Worm (Caenorhabditis elegans) whole organism, L3 larva: ENCODE results near the gene clec-4.

Experiments used
- R02D3.7 ChIP-seq: fragments of 150-350 bp; optimal IDR thresholded peaks from 2 replicates; lab custom pipeline; 2014; ENCODE audit warnings: missing biosample characterization, missing genetic modification characterization
- ZK546.5 ChIP-seq: sonication (generic microtip); optimal IDR thresholded peaks from 2 replicates; lab custom pipeline; 2017; ENCODE audit warnings: missing biosample characterization, missing genetic modification characterization
- aly-2 ChIP-seq: fragments of 150-350 bp; optimal IDR thresholded peaks from 2 replicates; lab custom pipeline; 2014; ENCODE audit warnings: missing biosample characterization, missing genetic modification characterization
- ama-1 ChIP-seq: fragments of 150-350 bp; optimal IDR thresholded peaks from 2 replicates; lab custom pipeline; 2018
- ceh-16 ChIP-seq: sonication (generic microtip); optimal IDR thresholded peaks from 2 replicates; lab custom pipeline; 2017; ENCODE audit warnings: missing biosample characterization, missing genetic modification characterization
- ceh-28 ChIP-seq: fragments of 150-350 bp; optimal IDR thresholded peaks from 2 replicates; lab custom pipeline; 2014; ENCODE audit warnings: missing biosample characterization, missing genetic modification reagents, missing genetic modification characterization
- ceh-82 ChIP-seq: fragments of 150-350 bp; optimal IDR thresholded peaks from 2 replicates; lab custom pipeline; 2014; ENCODE audit warnings: missing biosample characterization, missing genetic modification characterization
- daf-12 ChIP-seq: fragments of 150-350 bp; optimal IDR thresholded peaks from 2 replicates; lab custom pipeline; 2014; ENCODE audit warnings: missing biosample characterization, missing genetic modification reagents, missing genetic modification characterization
- egl-5 ChIP-seq: fragments of 150-350 bp; optimal IDR thresholded peaks from 2 replicates; lab custom pipeline; 2017; ENCODE audit warnings: missing biosample characterization, missing genetic modification reagents, missing genetic modification characterization, inconsistent platforms
- elt-1 ChIP-seq: fragments of 150-350 bp; optimal IDR thresholded peaks from 2 replicates; lab custom pipeline; 2014; ENCODE audit warnings: missing biosample characterization, missing genetic modification characterization
- elt-2 ChIP-seq: sonication (generic microtip); optimal IDR thresholded peaks from 2 replicates; lab custom pipeline; 2016; ENCODE audit warnings: missing genetic modification reagents, mild to moderate bottlenecking, missing genetic modification characterization, missing compliant biosample characterization
- elt-3 ChIP-seq, 3 experiments: fragments of 150-350 bp in 1 of 3; sonication (generic microtip) in 2 of 3; optimal IDR thresholded peaks; 2 replicates in 2 of 3; 4 replicates in 1 of 3; lab custom pipeline; 2014 to 2017; ENCODE audit warnings: missing biosample characterization in 3 of 3, missing genetic modification characterization in 3 of 3
- eor-1 ChIP-seq, 2 experiments: fragments of 150-350 bp; optimal IDR thresholded peaks; 2 replicates each; lab custom pipeline; 2014 to 2018; ENCODE audit warnings: missing biosample characterization in 2 of 2, missing genetic modification characterization in 2 of 2
- fkh-10 ChIP-seq: sonication (generic microtip); optimal IDR thresholded peaks from 2 replicates; lab custom pipeline; 2017; ENCODE audit warnings: missing biosample characterization, missing genetic modification reagents, missing genetic modification characterization
- fkh-2 ChIP-seq: fragments of 150-350 bp; optimal IDR thresholded peaks from 2 replicates; lab custom pipeline; 2014; ENCODE audit warnings: missing biosample characterization, missing genetic modification reagents, missing genetic modification characterization
- fos-1 ChIP-seq: fragments of 150-350 bp; optimal IDR thresholded peaks from 2 replicates; lab custom pipeline; 2014; ENCODE audit warnings: missing biosample characterization, missing genetic modification characterization
- jun-1 ChIP-seq: fragments of 150-350 bp; optimal IDR thresholded peaks from 2 replicates; lab custom pipeline; 2014; ENCODE audit warnings: missing biosample characterization, missing genetic modification reagents, missing genetic modification characterization
- lin-15B ChIP-seq: fragments of 150-350 bp; optimal IDR thresholded peaks from 2 replicates; lab custom pipeline; 2014; ENCODE audit warnings: missing biosample characterization, missing genetic modification characterization
- lin-39 ChIP-seq: fragments of 150-350 bp; optimal IDR thresholded peaks from 2 replicates; lab custom pipeline; 2018; ENCODE audit warnings: missing biosample characterization, missing genetic modification reagents, missing genetic modification characterization
- mdl-1 ChIP-seq: fragments of 150-350 bp; optimal IDR thresholded peaks from 2 replicates; lab custom pipeline; 2014; ENCODE audit warnings: missing biosample characterization, missing genetic modification characterization
- nhr-11 ChIP-seq: fragments of 150-350 bp; optimal IDR thresholded peaks from 2 replicates; lab custom pipeline; 2014; ENCODE audit warnings: missing biosample characterization, missing genetic modification characterization
- nhr-23 ChIP-seq: fragments of 150-350 bp; optimal IDR thresholded peaks from 2 replicates; lab custom pipeline; 2014; ENCODE audit warnings: missing biosample characterization, missing genetic modification reagents, missing genetic modification characterization
- nhr-25 ChIP-seq: sonication (generic microtip); optimal IDR thresholded peaks from 2 replicates; lab custom pipeline; 2017; ENCODE audit warnings: missing biosample characterization, missing genetic modification characterization
- nhr-28 ChIP-seq: fragments of 150-350 bp; optimal IDR thresholded peaks from 2 replicates; lab custom pipeline; 2014; ENCODE audit warnings: missing biosample characterization, missing genetic modification characterization
- nhr-67 ChIP-seq: fragments of 150-350 bp; optimal IDR thresholded peaks from 2 replicates; lab custom pipeline; 2014; ENCODE audit warnings: missing biosample characterization, missing genetic modification characterization
- nhr-76 ChIP-seq: fragments of 150-350 bp; sonication (generic microtip); optimal IDR thresholded peaks from 5 replicates; lab custom pipeline; 2014; ENCODE audit warnings: missing biosample characterization, missing genetic modification characterization
- nhr-77 ChIP-seq: fragments of 150-350 bp; optimal IDR thresholded peaks from 2 replicates; lab custom pipeline; 2014; ENCODE audit warnings: missing biosample characterization, missing genetic modification characterization
- pha-4 ChIP-seq: fragments of 150-350 bp; optimal IDR thresholded peaks from 2 replicates; lab custom pipeline; 2014; ENCODE audit warnings: missing biosample characterization, missing genetic modification reagents, missing genetic modification characterization
- pqm-1 ChIP-seq: fragments of 150-350 bp; optimal IDR thresholded peaks from 2 replicates; lab custom pipeline; 2017; ENCODE audit warnings: missing biosample characterization, missing genetic modification characterization, inconsistent platforms
- skn-1 ChIP-seq: fragments of 150-350 bp; optimal IDR thresholded peaks from 2 replicates; lab custom pipeline; 2014; ENCODE audit warnings: missing biosample characterization, missing genetic modification characterization
- snpc-4 ChIP-seq: fragments of 150-350 bp; optimal IDR thresholded peaks from 2 replicates; lab custom pipeline; 2014; ENCODE audit warnings: missing biosample characterization, missing genetic modification characterization
- tbx-2 ChIP-seq: sonication (generic microtip); optimal IDR thresholded peaks from 2 replicates; lab custom pipeline; 2016; ENCODE audit warnings: mild to moderate bottlenecking, missing genetic modification characterization, missing compliant biosample characterization
- unc-39 ChIP-seq: sonication (generic microtip); optimal IDR thresholded peaks from 4 replicates; lab custom pipeline; 2017; ENCODE audit warnings: missing biosample characterization, missing genetic modification characterization
- unc-62 ChIP-seq: fragments of 150-350 bp; sonication (generic microtip); optimal IDR thresholded peaks from 4 replicates; lab custom pipeline; 2014; ENCODE audit warnings: missing biosample characterization, missing genetic modification reagents, missing genetic modification characterization
- zag-1 ChIP-seq: fragments of 150-350 bp; optimal IDR thresholded peaks from 2 replicates; lab custom pipeline; 2014; ENCODE audit warnings: missing biosample characterization, missing genetic modification characterization
- ztf-11 ChIP-seq: fragments of 150-350 bp; optimal IDR thresholded peaks from 2 replicates; lab custom pipeline; 2014; ENCODE audit warnings: missing biosample characterization, missing genetic modification characterization

Gene clec-4

DNA sequence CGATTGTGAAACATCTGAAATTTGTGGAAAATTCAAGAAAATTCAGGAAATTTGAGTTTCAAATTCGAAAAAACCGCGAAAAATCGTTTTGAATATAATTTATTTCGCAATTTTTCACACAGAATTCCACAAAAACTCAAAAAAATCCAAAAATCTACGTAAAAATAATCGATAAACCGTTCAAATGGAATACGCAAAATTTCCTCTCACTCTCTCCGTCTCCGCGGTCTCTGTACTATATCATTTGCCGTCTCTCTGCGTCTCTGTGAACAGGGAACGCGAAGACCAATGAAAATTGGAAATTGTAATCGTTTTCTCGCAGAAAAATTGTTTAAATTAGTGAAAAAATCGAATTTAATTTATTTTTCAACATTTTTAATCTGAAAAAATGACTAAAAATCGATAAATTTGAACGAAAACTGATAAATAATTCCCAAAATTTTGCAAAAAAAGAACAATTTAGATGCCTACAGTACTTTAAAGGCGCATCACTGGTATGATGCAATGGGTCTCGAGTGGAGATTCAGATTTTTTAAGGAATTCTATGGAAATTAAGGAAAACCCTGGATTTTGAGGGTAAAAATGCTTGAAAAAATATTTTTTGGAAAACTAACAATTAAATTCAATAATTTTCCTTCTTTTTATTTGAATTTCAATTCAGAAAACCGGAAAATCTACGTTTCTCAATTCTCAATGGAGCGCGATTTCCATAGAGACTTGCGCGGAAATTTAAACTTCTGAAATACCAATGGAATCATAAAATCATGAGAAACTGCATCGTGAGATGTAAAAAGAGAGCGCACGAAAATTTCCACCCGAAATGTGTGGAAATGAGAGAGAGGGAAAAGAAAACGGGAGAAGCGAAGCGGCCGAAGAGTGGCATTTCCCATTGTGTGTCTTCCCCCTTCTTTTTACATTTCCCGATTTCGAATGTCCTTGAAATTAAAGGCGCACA, 23.0 kb upstream of the clec-4 start, which contains the start of the genes ceh-100 and lips-15 (continued):
- TF ChIP-seq unc-62 = no peak
- TF ChIP-seq nhr-23 = peak; percentile 0
- TF ChIP-seq tbx-2 (tag; lab: Kevin White, UChicago) = no peak
- no peak for TF ChIP-seq fos-1 (tag; lab: Kevin White, UChicago)
- TF ChIP-seq nhr-28 (tag; lab: Kevin White, UChicago) = no peak
- no peak for TF ChIP-seq skn-1 (tag; lab: Kevin White, UChicago)
- TF ChIP-seq, all 47 proteins: peak for 9

DNA sequence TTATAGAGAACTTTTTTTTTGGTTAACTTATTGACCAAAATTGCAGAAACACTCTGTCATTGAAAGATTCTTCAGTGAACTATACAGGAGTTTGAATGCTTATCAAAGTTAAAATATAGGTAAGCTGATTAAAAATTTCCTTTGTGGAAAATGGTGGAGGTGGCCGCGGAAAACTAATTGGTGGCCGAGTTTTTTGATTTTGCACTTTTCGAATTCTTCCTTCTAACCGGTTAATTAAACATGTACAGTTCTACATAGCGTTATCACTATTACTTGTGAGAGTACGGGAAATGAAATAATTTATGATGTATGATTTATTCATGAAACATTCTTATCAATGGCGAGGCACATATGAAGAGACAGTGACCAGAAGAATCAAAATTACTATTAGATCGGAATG, 3.2 kb downstream of the clec-4 start, which contains the start of gene clec-8:
clec-8 (minus strand) TSS at position 308 of the 400 bp plus-strand sequence.
- TF ChIP-seq tbx-2 (tag; lab: Kevin White, UChicago) (no peak), nhr-23 (no peak), unc-62 (no peak), zag-1 (tag; lab: Kevin White, UChicago) (no peak), lin-15B (tag; lab: Kevin White, UChicago) (no peak), eor-1 (tag; optimal IDR thresholded peaks at IDR 0.05; lab: Kevin White, UChicago) (no peak), ceh-28 (peak; percentile 27), fkh-10 (GFP tag; lab: Kevin White, UChicago) (no peak), ZK546.5 (tag; lab: Kevin White, UChicago) (no peak), pqm-1 (tag; lab: Kevin White, UChicago) (peak; percentile 74), pha-4 (tag; lab: Kevin White, UChicago) (no peak), elt-2 (peak; percentile 74), nhr-76 (no peak)

DNA sequence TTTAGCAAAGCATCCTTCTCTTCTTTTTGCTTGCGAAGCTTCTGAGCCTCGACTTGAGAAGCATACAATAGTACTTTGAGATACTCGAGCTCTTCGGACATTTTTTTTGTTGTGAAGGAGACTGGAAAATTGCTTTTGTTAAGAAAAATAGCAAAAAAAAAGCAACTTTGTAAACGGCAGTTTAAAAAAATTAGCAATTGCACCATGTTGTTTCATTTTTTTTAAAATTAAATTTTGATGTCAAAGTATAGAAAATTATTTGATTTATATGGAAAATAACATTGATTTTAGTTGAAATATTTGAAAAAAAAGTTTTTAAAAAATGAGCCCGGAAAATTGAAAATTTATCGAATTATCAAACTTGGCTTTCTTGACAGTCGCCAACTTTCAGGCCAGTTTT, 6.2 kb downstream of the clec-4 start, which contains the start of gene Y38E10A.3:
Y38E10A.3 (minus strand) TSS at position 101 of the 400 bp plus-strand sequence.
- TF ChIP-seq pha-4 (tag; lab: Kevin White, UChicago) = no peak
- TF ChIP-seq unc-62 = no peak
- TF ChIP-seq egl-5 = no peak
- TF ChIP-seq unc-39 (tag; lab: Kevin White, UChicago) = no peak
- TF ChIP-seq R02D3.7 (tag; lab: Kevin White, UChicago) = no peak
- no peak for TF ChIP-seq elt-1 (tag; lab: Kevin White, UChicago)
- no peak for TF ChIP-seq nhr-76
- TF ChIP-seq lin-15B (tag; lab: Kevin White, UChicago) = no peak
- no peak for TF ChIP-seq nhr-77 (tag; lab: Kevin White, UChicago)
- TF ChIP-seq snpc-4 (tag; lab: Kevin White, UChicago) = no peak
- TF ChIP-seq nhr-25 = no peak
- no peak for TF ChIP-seq ztf-11 (tag; lab: Kevin White, UChicago)
- no peak for TF ChIP-seq aly-2 (tag; lab: Kevin White, UChicago)
- TF ChIP-seq lin-39 (tag; lab: Kevin White, UChicago) = no peak

DNA sequence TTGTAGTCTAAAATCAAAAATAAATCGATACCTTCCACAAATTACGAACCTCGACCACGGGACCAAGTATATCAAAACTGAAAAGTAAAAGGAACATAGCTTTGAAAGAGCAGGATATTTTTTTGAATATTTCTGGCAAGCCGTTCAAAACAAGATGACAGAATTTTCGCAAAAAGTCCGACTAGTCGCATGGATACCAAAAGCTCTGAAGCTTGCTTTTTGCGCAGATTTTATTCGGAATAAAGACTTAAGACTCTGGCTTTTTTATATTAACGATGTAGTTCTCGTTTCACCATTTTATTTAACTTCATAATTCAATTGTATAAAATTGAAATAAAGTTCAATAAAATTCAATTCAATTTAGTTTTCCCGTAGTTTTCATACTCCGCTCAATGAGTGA, 7.4 kb downstream of the clec-4 start, which contains the start of gene Y38E10A.2:
Y38E10A.2 (minus strand) TSS at position 101 of the 400 bp plus-strand sequence.
- no peak for TF ChIP-seq unc-62
- no peak for TF ChIP-seq pha-4 (tag; lab: Kevin White, UChicago)
- TF ChIP-seq elt-3 (tag; optimal IDR thresholded peaks at IDR 0.05; lab: Kevin White, UChicago) = no peak
- TF ChIP-seq nhr-28 (tag; lab: Kevin White, UChicago) = no peak
- no peak for TF ChIP-seq eor-1 (tag; optimal IDR thresholded peaks at IDR 0.05; lab: Kevin White, UChicago)
- no peak for TF ChIP-seq mdl-1 (tag; lab: Kevin White, UChicago)
- TF ChIP-seq jun-1 (tag; lab: Kevin White, UChicago) = no peak
- TF ChIP-seq nhr-11 = no peak
- TF ChIP-seq fkh-10 (GFP tag; lab: Kevin White, UChicago) = no peak

DNA sequence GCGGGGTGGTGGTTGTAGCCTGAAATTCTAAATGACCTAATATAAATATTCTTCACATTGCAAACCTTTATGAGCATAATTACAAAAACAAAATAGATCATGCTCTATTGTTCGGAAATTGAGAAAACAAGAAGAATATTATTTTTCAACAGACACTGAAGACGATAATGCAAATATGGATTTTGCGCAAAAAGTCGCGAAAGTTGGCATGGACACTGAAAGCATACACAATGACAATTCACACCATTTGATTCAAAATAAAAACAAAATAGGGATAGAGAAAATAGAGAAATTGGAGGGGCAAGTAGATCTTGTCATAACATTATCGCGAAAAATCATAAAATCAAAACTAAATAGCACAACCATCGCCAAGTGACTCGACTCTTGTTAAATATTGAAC, 8.2 kb downstream of the clec-4 start, which contains the start of gene Y38E10A.35:
Y38E10A.35 (minus strand) TSS at position 101 of the 400 bp plus-strand sequence.
- TF ChIP-seq nhr-67 (tag; lab: Kevin White, UChicago) (no peak), ama-1 (lab: Kevin White, UChicago) (no peak), ceh-28 (no peak), nhr-25 (no peak), fkh-2 (no peak), elt-2 (no peak), lin-15B (tag; lab: Kevin White, UChicago) (no peak), daf-12 (no peak), elt-1 (tag; lab: Kevin White, UChicago) (no peak), jun-1 (tag; lab: Kevin White, UChicago) (no peak), unc-39 (tag; lab: Kevin White, UChicago) (no peak), ceh-16 (tag; lab: Kevin White, UChicago) (no peak), unc-62 (no peak), ceh-82 (tag; lab: Kevin White, UChicago) (no peak), skn-1 (tag; lab: Kevin White, UChicago) (no peak), tbx-2 (tag; lab: Kevin White, UChicago) (no peak)
